Fruit fly (Drosophila melanogaster) ovary, adult (tissue): ENCODE results near the gene Task6.
A peak's percentile ranks its signal among the peaks of the same experiment; 100 is the strongest.

Experiments
- CG17801 ChIP-seq: fragments of 200-800 bp; optimal IDR thresholded peaks from 2 replicates; lab custom pipeline; 2019; ENCODE audit warnings: missing biosample characterization, mild to moderate bottlenecking, missing genetic modification characterization, moderate library complexity; ENCODE audit not compliant: partially characterized antibody

Gene Task6

dm6 chr3R:13674492-13675033 is at the start of gene Task6:
Gene Task6, minus strand, starts transcription at chr3R:13674542.
- TF ChIP-seq CG17801 = no peak

- peak; percentile 92 for TF ChIP-seq CG17801
Observed at dm6 chr3R:13722451-13722850, 48.1 kb upstream of the Task6 start.

- TF ChIP-seq CG17801 = no peak
Observed at dm6 chr3R:13721998-13722397, 47.7 kb upstream of the Task6 start.

dm6 chr3R:13720798-13721197 is 46.5 kb upstream of the Task6 start:
- peak; percentile 30 for TF ChIP-seq CG17801

dm6 chr3R:13719053-13719452 is 44.7 kb upstream of the Task6 start:
- TF ChIP-seq CG17801 = no peak

- TF ChIP-seq CG17801 = no peak
Observed at dm6 chr3R:13718076-13718475, 43.7 kb upstream of the Task6 start, which contains the start of gene Ubc87F. Gene Ubc87F, minus strand, starts transcription at chr3R:13718176.

dm6 chr3R:13716827-13717226 is 42.5 kb upstream of the Task6 start:
- TF ChIP-seq CG17801 = no peak

dm6 chr3R:13715674-13716454 is 41.5 kb upstream of the Task6 start:
- no peak for TF ChIP-seq CG17801

- TF ChIP-seq CG17801 = peak; percentile 71
Observed at dm6 chr3R:13715012-13715673, 40.8 kb upstream of the Task6 start, which contains the start of gene kmr. Gene kmr, plus strand, starts transcription at chr3R:13715207.

dm6 chr3R:13713984-13714532 is 39.7 kb upstream of the Task6 start:
- TF ChIP-seq CG17801 = no peak

- no peak for TF ChIP-seq CG17801
Observed at dm6 chr3R:13713541-13713940, 39.2 kb upstream of the Task6 start.

dm6 chr3R:13711735-13712134 is 37.4 kb upstream of the Task6 start, which contains the start of the genes primo-1 and primo-2:
Gene primo-1, minus strand, starts transcription at chr3R:13711835.
Gene primo-2, minus strand, starts transcription at chr3R:13711835.
- no peak for TF ChIP-seq CG17801

- peak; percentile 34 for TF ChIP-seq CG17801
Observed at dm6 chr3R:13710645-13711044, 36.3 kb upstream of the Task6 start.

- TF ChIP-seq CG17801 = no peak
Observed at dm6 chr3R:13709839-13710238, 35.5 kb upstream of the Task6 start, which contains the start of gene Argp. Gene Argp, minus strand, starts transcription at chr3R:13709939.

- TF ChIP-seq CG17801 = no peak
Observed at dm6 chr3R:13706457-13706856, 32.1 kb upstream of the Task6 start, which contains the start of gene Adgf-C. Gene Adgf-C, plus strand, starts transcription at chr3R:13706757.

- no peak for TF ChIP-seq CG17801
Observed at dm6 chr3R:13705292-13705885, 31.0 kb upstream of the Task6 start, which contains the start of gene Adgf-D. Gene Adgf-D, minus strand, starts transcription at chr3R:13705402.
